Worm (Caenorhabditis elegans) whole organism, L1 larva: ENCODE results near the gene Y113G7A.12.
A peak's percentile ranks its signal among the peaks of the same experiment; 100 is the strongest.

ENCODE experiments used
- C34B4.2 ChIP-seq: sonication (generic microtip); optimal IDR thresholded peaks from 2 replicates; lab custom pipeline; 2017; ENCODE audit warnings: mild to moderate bottlenecking, missing genetic modification characterization, missing compliant biosample characterization
- F16B12.6 ChIP-seq: fragments of 150-350 bp; optimal IDR thresholded peaks from 2 replicates; lab custom pipeline; 2014; ENCODE audit warnings: missing biosample characterization, missing genetic modification characterization
- ama-1 ChIP-seq: fragments of 150-350 bp; optimal IDR thresholded peaks from 2 replicates; lab custom pipeline; 2014
- ceh-63 ChIP-seq: fragments of 200-800 bp; sonication (Bioruptor generic); optimal IDR thresholded peaks from 2 replicates; lab custom pipeline; 2018; ENCODE audit warnings: mild to moderate bottlenecking, missing genetic modification characterization, missing compliant biosample characterization
- ceh-88 ChIP-seq: fragments of 200-800 bp; sonication (Bioruptor generic); IDR thresholded peaks from 2 replicates; pipeline ENCODE4 v1.3.6; 2022; ENCODE audit warnings: missing genetic modification characterization, missing compliant biosample characterization
- ceh-90 ChIP-seq: sonication (generic microtip); optimal IDR thresholded peaks from 2 replicates; lab custom pipeline; 2016; ENCODE audit warnings: missing genetic modification characterization, missing compliant biosample characterization
- dpl-1 ChIP-seq, 3 experiments: fragments of 150-350 bp in 2 of 3; sonication (generic microtip) in 1 of 3; optimal IDR thresholded peaks; 2 replicates each; lab custom pipeline; 2014 to 2017; ENCODE audit warnings: missing biosample characterization in 3 of 3, missing genetic modification characterization in 3 of 3, missing genetic modification reagents in 3 of 3
- efl-1 ChIP-seq, 4 experiments: fragments of 150-350 bp; optimal IDR thresholded peaks in 3 of 4; peaks in 1 of 4; 1 replicate in 1 of 4; 2 replicates in 3 of 4; lab custom pipeline; 2014; ENCODE audit warnings: missing biosample characterization in 2 of 4, missing genetic modification characterization in 2 of 4, missing genetic modification reagents in 2 of 4
- egl-13 ChIP-seq: sonication (generic microtip); optimal IDR thresholded peaks from 2 replicates; lab custom pipeline; 2016; ENCODE audit warnings: missing genotype, missing genetic modification reagents, missing genetic modification characterization, missing compliant biosample characterization
- egl-27 ChIP-seq, 2 experiments: fragments of 150-350 bp in 1 of 2; sonication (generic microtip); optimal IDR thresholded peaks; 3 replicates each; lab custom pipeline; 2017 to 2018; ENCODE audit warnings: missing biosample characterization in 2 of 2, missing genetic modification characterization in 2 of 2, missing genetic modification reagents in 2 of 2
- elt-2 ChIP-seq: sonication (generic microtip); optimal IDR thresholded peaks from 2 replicates; lab custom pipeline; 2016; ENCODE audit warnings: missing genetic modification characterization, mild to moderate bottlenecking, inconsistent platforms, missing compliant biosample characterization, missing genetic modification reagents
- fkh-4 ChIP-seq: sonication (generic microtip); optimal IDR thresholded peaks from 2 replicates; lab custom pipeline; 2016; ENCODE audit warnings: missing compliant biosample characterization, missing genetic modification characterization, borderline replicate concordance
- fkh-8 ChIP-seq: sonication (generic microtip); optimal IDR thresholded peaks from 2 replicates; lab custom pipeline; 2016; ENCODE audit warnings: mild to moderate bottlenecking, missing genetic modification characterization, missing compliant biosample characterization
- hlh-17 ChIP-seq: fragments of 200-800 bp; sonication (Bioruptor generic); optimal IDR thresholded peaks from 2 replicates; lab custom pipeline; 2018; ENCODE audit warnings: missing genetic modification characterization, mild to moderate bottlenecking, missing compliant biosample characterization, moderate library complexity, borderline replicate concordance
- hlh-4 ChIP-seq: sonication (generic microtip); optimal IDR thresholded peaks from 2 replicates; lab custom pipeline; 2016; ENCODE audit warnings: mild to moderate bottlenecking, missing genetic modification characterization, missing compliant biosample characterization
- hpl-2 ChIP-seq: fragments of 150-350 bp; optimal IDR thresholded peaks from 2 replicates; lab custom pipeline; 2014; ENCODE audit warnings: missing biosample characterization, missing genetic modification reagents, missing genetic modification characterization
- jun-1 ChIP-seq: fragments of 150-350 bp; optimal IDR thresholded peaks from 2 replicates; lab custom pipeline; 2014; ENCODE audit warnings: missing biosample characterization, missing genetic modification reagents, missing genetic modification characterization
- lin-14 ChIP-seq: fragments of 200-800 bp; sonication (Bioruptor generic); optimal IDR thresholded peaks from 2 replicates; lab custom pipeline; 2018; ENCODE audit warnings: mild to moderate bottlenecking, missing genetic modification characterization, moderate library complexity, missing compliant biosample characterization
- lin-15B ChIP-seq: fragments of 150-350 bp; sonication (generic microtip); optimal IDR thresholded peaks from 3 replicates; lab custom pipeline; 2014; ENCODE audit warnings: missing biosample characterization, missing genetic modification characterization
- lin-35 ChIP-seq, 2 experiments: fragments of 150-350 bp; optimal IDR thresholded peaks; 2 replicates each; lab custom pipeline; 2014; ENCODE audit warnings: missing biosample characterization in 2 of 2, missing genetic modification characterization in 2 of 2, missing genetic modification reagents in 2 of 2
- lin-39 ChIP-seq: fragments of 150-350 bp; optimal IDR thresholded peaks from 2 replicates; lab custom pipeline; 2014; ENCODE audit warnings: missing biosample characterization, missing genetic modification reagents, missing genetic modification characterization
- mab-9 ChIP-seq: fragments of 200-800 bp; sonication (Bioruptor generic); IDR thresholded peaks from 2 replicates; pipeline ENCODE4 v1.3.6; 2022; ENCODE audit warnings: missing genetic modification reagents, missing genetic modification characterization, missing compliant biosample characterization
- nhr-12 ChIP-seq: sonication (generic microtip); optimal IDR thresholded peaks from 2 replicates; lab custom pipeline; 2017; ENCODE audit warnings: missing biosample characterization, missing genetic modification characterization
- nhr-19 ChIP-seq: fragments of 200-800 bp; sonication (Bioruptor generic); conservative IDR thresholded peaks from 2 replicates; pipeline ENCODE4 v1.3.6; 2022; ENCODE audit warnings: missing genetic modification characterization, missing compliant biosample characterization
- nhr-20 ChIP-seq: sonication (generic microtip); optimal IDR thresholded peaks from 2 replicates; lab custom pipeline; 2016; ENCODE audit warnings: mild to moderate bottlenecking, missing genetic modification characterization, missing compliant biosample characterization
- nhr-71 ChIP-seq: sonication (generic microtip); optimal IDR thresholded peaks from 2 replicates; lab custom pipeline; 2016; ENCODE audit warnings: mild to moderate bottlenecking, missing genetic modification characterization, moderate library complexity, missing compliant biosample characterization
- nhr-90 ChIP-seq: sonication (generic microtip); optimal IDR thresholded peaks from 2 replicates; lab custom pipeline; 2016; ENCODE audit warnings: mild to moderate bottlenecking, missing genetic modification characterization, missing compliant biosample characterization; ENCODE audit not compliant: poor library complexity
- pax-3 ChIP-seq: fragments of 200-800 bp; sonication (Bioruptor generic); optimal IDR thresholded peaks from 2 replicates; lab custom pipeline; 2018; ENCODE audit warnings: mild to moderate bottlenecking, missing genetic modification characterization, moderate library complexity, missing compliant biosample characterization
- pqm-1 ChIP-seq: sonication (generic microtip); optimal IDR thresholded peaks from 3 replicates; lab custom pipeline; 2017; ENCODE audit warnings: missing biosample characterization, missing genetic modification characterization
- rnt-1 ChIP-seq: sonication (generic microtip); optimal IDR thresholded peaks from 2 replicates; lab custom pipeline; 2016; ENCODE audit warnings: mild to moderate bottlenecking, missing genetic modification characterization, moderate library complexity, missing compliant biosample characterization
- sptf-1 ChIP-seq: fragments of 150-350 bp; optimal IDR thresholded peaks from 2 replicates; lab custom pipeline; 2014; ENCODE audit warnings: missing biosample characterization, missing genetic modification characterization
- sup-37 ChIP-seq: fragments of 200-800 bp; sonication (Bioruptor generic); optimal IDR thresholded peaks from 2 replicates; lab custom pipeline; 2018; ENCODE audit warnings: mild to moderate bottlenecking, missing genetic modification characterization, missing compliant biosample characterization
- tbx-2 ChIP-seq: sonication (generic microtip); optimal IDR thresholded peaks from 2 replicates; lab custom pipeline; 2016; ENCODE audit warnings: missing genetic modification characterization, missing compliant biosample characterization
- tlp-1 ChIP-seq: fragments of 150-350 bp; optimal IDR thresholded peaks from 2 replicates; lab custom pipeline; 2014; ENCODE audit warnings: missing biosample characterization, missing genetic modification characterization
- unc-130 ChIP-seq: fragments of 150-350 bp; optimal IDR thresholded peaks from 2 replicates; lab custom pipeline; 2017; ENCODE audit warnings: missing biosample characterization, missing genetic modification characterization, inconsistent platforms
- zag-1 ChIP-seq: fragments of 150-350 bp; optimal IDR thresholded peaks from 2 replicates; lab custom pipeline; 2014; ENCODE audit warnings: missing biosample characterization, missing genetic modification characterization

Y113G7A.12 gene

DNA sequence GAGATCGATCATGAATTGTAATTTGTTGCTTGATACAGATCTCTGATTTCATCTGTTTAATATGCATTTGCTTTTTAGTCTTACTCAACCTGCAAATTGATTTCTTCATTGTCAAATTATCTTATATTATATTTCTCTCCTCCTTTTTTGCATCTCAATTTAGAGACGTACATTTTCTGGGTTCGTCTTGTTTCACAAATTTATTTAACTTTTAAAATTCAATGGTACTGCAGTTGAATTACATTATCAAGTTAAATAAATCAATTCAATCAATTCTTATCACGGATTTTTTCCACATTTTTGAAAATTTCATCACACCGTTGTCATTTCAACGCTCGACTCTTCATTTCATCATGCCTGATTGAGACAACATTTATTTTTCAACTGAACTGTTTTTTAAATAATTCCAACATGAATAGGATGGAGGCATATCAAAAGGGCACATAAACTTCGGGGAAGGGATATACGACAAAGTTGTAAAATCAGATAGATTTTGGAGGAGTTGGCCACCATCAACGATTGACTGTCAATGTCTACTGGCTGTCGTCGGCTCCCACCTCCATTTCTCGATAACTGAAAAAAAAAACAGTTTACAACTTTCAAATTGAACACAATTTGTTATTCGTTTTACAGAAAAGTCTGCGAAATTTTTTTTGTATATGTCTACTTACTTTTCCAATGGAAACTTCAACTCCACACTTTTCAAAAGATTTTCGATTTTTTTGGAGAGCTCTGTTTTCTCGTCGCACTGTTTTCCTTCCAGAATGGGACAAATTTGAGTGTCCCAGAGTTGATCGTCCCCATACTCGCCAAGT, 20.1 kb downstream of the Y113G7A.12 start:
- peak; percentile 51 for TF ChIP-seq hpl-2
- TF ChIP-seq nhr-12: no peak
- TF ChIP-seq fkh-4 (tag; lab: Kevin White, UChicago): no peak
- no peak for TF ChIP-seq mab-9 (GFP tag; lab: Robert Waterston, UW)
- no peak for TF ChIP-seq pqm-1 (tag; lab: Kevin White, UChicago)
- no peak for TF ChIP-seq hlh-17 (GFP tag; lab: Kevin White, UChicago)
- no peak for TF ChIP-seq C34B4.2 (tag; lab: Kevin White, UChicago)
- TF ChIP-seq sptf-1 (tag; lab: Kevin White, UChicago): no peak
- TF ChIP-seq ama-1 (lab: Kevin White, UChicago): peak; percentile 63
- TF ChIP-seq sup-37 (GFP tag; lab: Kevin White, UChicago): no peak
- TF ChIP-seq ceh-90 (tag; lab: Kevin White, UChicago): no peak
- peak; percentile 73 for TF ChIP-seq elt-2 (tag; lab: Kevin White, UChicago)
- TF ChIP-seq efl-1 (optimal IDR thresholded peaks at IDR 0.05; lab: Kevin White, UChicago): no peak
- peak in 1 of 2 experiments; percentile 59 for TF ChIP-seq efl-1 (GFP tag; optimal IDR thresholded peaks at IDR 0.05 in 1 of 2; lab: Kevin White, UChicago)
- TF ChIP-seq ceh-63 (GFP tag; lab: Kevin White, UChicago): no peak
- no peak for TF ChIP-seq nhr-19 (GFP tag; lab: Robert Waterston, UW)
- no peak for TF ChIP-seq lin-39 (tag; lab: Kevin White, UChicago)
- peak in 1 of 2 experiments; percentile 60 for TF ChIP-seq lin-35 (GFP tag; optimal IDR thresholded peaks at IDR 0.05; lab: Kevin White, UChicago)
- peak; percentile 9 for TF ChIP-seq nhr-71 (tag; lab: Kevin White, UChicago)
- no peak for TF ChIP-seq tlp-1
- TF ChIP-seq egl-27 (tag; optimal IDR thresholded peaks at IDR 0.05; lab: Kevin White, UChicago): no peak

DNA sequence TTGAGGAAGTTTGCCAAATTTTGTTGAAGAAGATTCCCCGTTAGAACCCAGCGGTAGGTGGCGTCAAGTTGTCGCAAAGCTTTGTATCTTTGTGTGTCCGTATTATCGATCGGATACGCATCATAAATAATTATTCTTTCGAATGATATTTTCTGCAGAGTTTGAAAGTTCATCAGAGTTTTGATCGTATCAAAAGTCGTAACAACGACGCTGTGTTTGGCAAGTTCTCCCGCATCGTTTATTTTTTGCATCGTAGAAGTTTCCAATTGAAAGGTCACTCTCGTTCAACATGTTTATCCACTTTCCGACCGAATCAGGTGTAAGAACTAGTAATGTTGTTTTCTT, 20.7 kb downstream of the Y113G7A.12 start:
- no peak for TF ChIP-seq dpl-1 (GFP tag; optimal IDR thresholded peaks at IDR 0.05; lab: Kevin White, UChicago)
- no peak for TF ChIP-seq mab-9 (GFP tag; lab: Robert Waterston, UW)
- TF ChIP-seq lin-15B: no peak
- no peak for TF ChIP-seq nhr-12
- TF ChIP-seq zag-1 (tag; lab: Kevin White, UChicago): no peak
- TF ChIP-seq hlh-4 (tag; lab: Kevin White, UChicago): no peak
- no peak for TF ChIP-seq elt-2 (tag; lab: Kevin White, UChicago)
- TF ChIP-seq pax-3: no peak
- no peak for TF ChIP-seq F16B12.6 (tag; lab: Kevin White, UChicago)
- TF ChIP-seq unc-130 (tag; lab: Kevin White, UChicago): no peak
- TF ChIP-seq ceh-88 (GFP tag; lab: Robert Waterston, UW): no peak
- TF ChIP-seq tbx-2: no peak
- TF ChIP-seq ceh-90 (tag; lab: Kevin White, UChicago): no peak
- no peak for TF ChIP-seq ama-1 (lab: Kevin White, UChicago)
- TF ChIP-seq egl-13 (tag; lab: Kevin White, UChicago): no peak
- TF ChIP-seq, all 84 proteins: peak for 0

DNA sequence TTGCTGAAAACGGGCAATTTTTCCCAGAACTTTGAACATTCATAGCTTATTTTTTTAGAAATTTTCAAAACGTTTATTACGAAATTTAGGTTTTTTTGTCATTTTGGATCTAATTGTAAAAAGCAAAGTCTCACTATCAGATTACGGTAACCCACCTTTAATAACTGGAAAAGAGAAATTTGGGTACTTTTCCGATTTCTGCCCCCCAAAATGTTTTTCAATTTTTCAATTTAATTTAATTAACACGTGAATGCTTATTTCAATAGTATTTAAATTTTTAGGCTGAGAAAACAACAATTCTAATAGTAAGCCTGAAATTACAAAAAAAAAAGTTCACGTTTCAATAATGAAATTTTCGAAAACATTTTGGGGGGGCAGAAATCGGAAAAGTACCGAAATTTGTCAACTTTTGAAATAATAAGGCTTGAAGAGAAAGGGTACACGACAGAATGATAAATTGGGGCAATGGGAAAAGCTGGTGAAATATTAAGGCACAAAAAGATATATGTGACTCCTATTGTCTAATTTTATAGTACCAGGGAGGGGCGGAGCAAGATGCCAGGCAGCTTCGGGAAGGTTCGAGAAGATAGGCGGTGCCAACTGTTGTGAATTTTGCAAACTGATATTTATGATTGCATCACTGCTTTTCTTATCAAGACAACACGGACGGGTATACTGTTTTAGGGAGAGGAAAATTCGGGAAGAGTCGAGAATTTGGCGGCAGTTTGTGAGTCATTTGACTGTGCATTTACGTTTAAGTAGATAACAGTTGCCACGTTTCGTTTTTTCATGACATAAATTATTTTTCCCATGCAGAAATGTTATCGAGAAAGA, 21.9 kb downstream of the Y113G7A.12 start, which contains the start of gene F19B2.5:
Gene F19B2.5 (minus strand): TSS at position 107 of the 834 bp plus-strand sequence.
- peak; percentile 99 for TF ChIP-seq elt-2 (tag; lab: Kevin White, UChicago)
- peak; percentile 47 for TF ChIP-seq nhr-90 (tag; lab: Kevin White, UChicago)
- peak; percentile 66 for TF ChIP-seq jun-1 (tag; lab: Kevin White, UChicago)
- TF ChIP-seq nhr-20 (tag; lab: Kevin White, UChicago): peak; percentile 50
- TF ChIP-seq lin-14: no peak
- peak; percentile 72 for TF ChIP-seq pqm-1 (tag; lab: Kevin White, UChicago)
- TF ChIP-seq fkh-8 (tag; lab: Kevin White, UChicago): no peak
- no peak for TF ChIP-seq ama-1 (lab: Kevin White, UChicago)
- no peak for TF ChIP-seq rnt-1 (tag; lab: Kevin White, UChicago)
- peak; percentile 67 for TF ChIP-seq nhr-71 (tag; lab: Kevin White, UChicago)
- 0 out of 2 replicates have a peak, but pooled peaks have one; percentile 8 for TF ChIP-seq nhr-19 (GFP tag; lab: Robert Waterston, UW)
- peak in 1 of 2 experiments; percentile 46 for TF ChIP-seq lin-35 (GFP tag; optimal IDR thresholded peaks at IDR 0.05; lab: Kevin White, UChicago)
- TF ChIP-seq pax-3: peak; percentile 25
